Worm (Caenorhabditis elegans): ENCODE data around the gene srh-71.
A peak's percentile ranks its signal among the peaks of the same experiment; 100 is the strongest.

DNA sequence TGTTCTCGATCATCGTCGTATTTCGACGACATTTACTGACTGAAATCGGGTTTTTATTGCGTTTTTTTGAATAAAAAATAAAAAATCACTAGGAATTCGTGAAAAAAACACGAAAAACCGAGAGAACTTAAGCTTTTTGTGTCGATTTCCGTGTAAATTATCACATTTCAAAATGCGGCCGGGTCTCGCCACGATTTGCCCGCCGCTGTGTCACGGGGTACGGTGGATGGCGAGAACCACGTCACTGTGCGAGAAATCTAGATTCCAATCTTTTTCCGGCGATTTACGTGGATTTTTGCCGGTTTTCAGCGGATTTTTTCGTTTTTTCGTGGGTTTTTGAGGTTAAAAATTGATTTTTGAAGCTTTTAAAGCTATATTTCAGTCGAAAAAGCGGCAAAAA is 46.4 kb upstream of the srh-71 start, which contains the start of gene Y25C1A.8:
- no peak for TF ChIP-seq blmp-1 (tag; optimal IDR thresholded peaks at IDR 0.05; ENCODE audit: insufficient read depth)
- TF ChIP-seq unc-39 (tag; optimal IDR thresholded peaks at IDR 0.05) = no peak
- peak; percentile 41 for TF ChIP-seq zag-1 (tag; optimal IDR thresholded peaks at IDR 0.05)
- peak; percentile 100 for TF ChIP-seq lsy-2 (tag; optimal IDR thresholded peaks at IDR 0.05)
- TF ChIP-seq nhr-77 (tag; optimal IDR thresholded peaks at IDR 0.05) = no peak
- TF ChIP-seq nhr-25 (tag; optimal IDR thresholded peaks at IDR 0.05) = peak; percentile 90
- peak; percentile 58 for TF ChIP-seq snpc-4 (tag; optimal IDR thresholded peaks at IDR 0.05)
- peak; percentile 18 for TF ChIP-seq nhr-237 (tag; optimal IDR thresholded peaks at IDR 0.05)
- TF ChIP-seq ztf-4 (tag; optimal IDR thresholded peaks at IDR 0.05) = peak; percentile 73
- peak; percentile 59 for TF ChIP-seq ama-1 (optimal IDR thresholded peaks at IDR 0.05)
- TF ChIP-seq peb-1 (tag; optimal IDR thresholded peaks at IDR 0.05) = no peak
